Fruit fly (Drosophila melanogaster) whole organism, embryonic: ENCODE data around the gene CG9471.

Experiments used
- Atf6 ChIP-seq: fragments of 200-800 bp; sonication (Bioruptor generic); IDR thresholded peaks from 2 replicates; pipeline ENCODE4 v1.3.6; 2022; ENCODE audit warnings: missing biosample characterization, missing genetic modification characterization
- B-H1 ChIP-seq: fragments of 200-800 bp; sonication (Bioruptor generic); IDR thresholded peaks from 3 replicates; pipeline ENCODE4 v1.3.6; 2022; ENCODE audit warnings: missing biosample characterization, missing genetic modification characterization
- BtbVII ChIP-seq: fragments of 200-800 bp; sonication (Bioruptor generic); optimal IDR thresholded peaks from 3 replicates; lab custom pipeline; 2017; ENCODE audit warnings: missing biosample characterization, mild to moderate bottlenecking, missing genetic modification characterization
- CG10462 ChIP-seq: fragments of 200-800 bp; sonication (Bioruptor generic); optimal IDR thresholded peaks from 2 replicates; lab custom pipeline; 2016; ENCODE audit warnings: missing biosample characterization, missing genetic modification characterization
- CG10959 ChIP-seq: fragments of 200-800 bp; sonication (Bioruptor generic); IDR thresholded peaks from 2 replicates; pipeline ENCODE4 v1.3.6; 2022; ENCODE audit warnings: missing biosample characterization, missing genetic modification characterization
- CG12104 ChIP-seq: fragments of 200-800 bp; sonication (Bioruptor generic); optimal IDR thresholded peaks from 3 replicates; lab custom pipeline; 2016; ENCODE audit warnings: missing biosample characterization, missing genetic modification characterization
- CG12236 ChIP-seq: fragments of 200-800 bp; sonication (Bioruptor generic); optimal IDR thresholded peaks from 2 replicates; lab custom pipeline; 2016; ENCODE audit warnings: missing biosample characterization, missing genetic modification characterization
- CG1233 ChIP-seq: fragments of 200-800 bp; sonication (Bioruptor generic); optimal IDR thresholded peaks from 4 replicates; lab custom pipeline; 2018; ENCODE audit warnings: missing biosample characterization, mild to moderate bottlenecking, missing genetic modification characterization
- CG14014 ChIP-seq: fragments of 200-800 bp; sonication (Bioruptor generic); IDR thresholded peaks from 2 replicates; pipeline ENCODE4 v1.3.6; 2022; ENCODE audit warnings: missing biosample characterization, missing genetic modification characterization
- CG14667 ChIP-seq: fragments of 200-800 bp; sonication (Bioruptor generic); IDR thresholded peaks from 2 replicates; pipeline ENCODE4 v1.3.6; 2022; ENCODE audit warnings: missing biosample characterization, missing genetic modification characterization
- CG15269 ChIP-seq: fragments of 200-800 bp; sonication (Bioruptor generic); optimal IDR thresholded peaks from 2 replicates; lab custom pipeline; 2018; ENCODE audit warnings: missing biosample characterization, mild to moderate bottlenecking, missing genetic modification characterization, moderate library complexity
- CG17328 ChIP-seq: fragments of 200-800 bp; sonication (Bioruptor generic); IDR thresholded peaks from 2 replicates; pipeline ENCODE4 v1.3.6; 2022; ENCODE audit warnings: missing biosample characterization, missing genetic modification characterization
- CG18011 ChIP-seq: fragments of 200-800 bp; sonication (Bioruptor generic); optimal IDR thresholded peaks from 2 replicates; lab custom pipeline; 2017; ENCODE audit warnings: missing biosample characterization, missing genetic modification characterization, mild to moderate bottlenecking, moderate library complexity, missing genotype
- CG18262 ChIP-seq: fragments of 200-800 bp; optimal IDR thresholded peaks from 3 replicates; lab custom pipeline; 2019; ENCODE audit warnings: missing biosample characterization, mild to moderate bottlenecking, missing genetic modification characterization, moderate library complexity
- CG2889 ChIP-seq: fragments of 200-800 bp; sonication (Bioruptor generic); IDR thresholded peaks from 3 replicates; pipeline ENCODE4 v1.3.6; 2022; ENCODE audit warnings: missing biosample characterization, missing genetic modification characterization
- CG4617 ChIP-seq: fragments of 200-800 bp; sonication (Bioruptor generic); optimal IDR thresholded peaks from 3 replicates; lab custom pipeline; 2016; ENCODE audit warnings: missing biosample characterization, missing genetic modification characterization, borderline replicate concordance
- CG6175 ChIP-seq: fragments of 200-800 bp; sonication (Bioruptor generic); IDR thresholded peaks from 3 replicates; pipeline ENCODE4 v1.3.6; 2022; ENCODE audit warnings: missing biosample characterization, missing genetic modification characterization
- CG7271 ChIP-seq: fragments of 200-800 bp; sonication (Bioruptor generic); optimal IDR thresholded peaks from 2 replicates; lab custom pipeline; 2018; ENCODE audit warnings: missing biosample characterization, mild to moderate bottlenecking, missing genetic modification characterization, moderate library complexity
- CG7786 ChIP-seq: fragments of 200-800 bp; sonication (Bioruptor generic); optimal IDR thresholded peaks from 2 replicates; lab custom pipeline; 2016; ENCODE audit warnings: missing biosample characterization, missing genetic modification characterization
- Gsc ChIP-seq: fragments of 200-800 bp; sonication (Bioruptor generic); IDR thresholded peaks from 2 replicates; pipeline ENCODE4 v1.3.6; 2022; ENCODE audit warnings: missing biosample characterization, missing genetic modification characterization
- HLH4C ChIP-seq: fragments of 200-800 bp; sonication (Bioruptor generic); IDR thresholded peaks from 3 replicates; pipeline ENCODE4 v1.3.6; 2022; ENCODE audit warnings: missing biosample characterization, missing genetic modification characterization; ENCODE audit not compliant: partially characterized antibody
- Hand ChIP-seq: fragments of 200-800 bp; sonication (Bioruptor generic); optimal IDR thresholded peaks from 2 replicates; lab custom pipeline; 2017; ENCODE audit warnings: mild to moderate bottlenecking, missing biosample characterization, missing genetic modification reagents, missing genetic modification characterization
- Hey ChIP-seq: fragments of 200-800 bp; sonication (Bioruptor generic); optimal IDR thresholded peaks from 3 replicates; lab custom pipeline; 2018; ENCODE audit warnings: missing biosample characterization, mild to moderate bottlenecking, missing genetic modification characterization
- Hmx ChIP-seq: fragments of 200-800 bp; sonication (Bioruptor generic); optimal IDR thresholded peaks from 2 replicates; lab custom pipeline; 2016; ENCODE audit warnings: missing biosample characterization, missing genetic modification characterization
- Hr51 ChIP-seq, 2 experiments: fragments of 200-800 bp; sonication (Bioruptor generic); optimal IDR thresholded peaks; 2 replicates in 1 of 2; 3 replicates in 1 of 2; lab custom pipeline; 2016 to 2018; ENCODE audit warnings: missing biosample characterization in 2 of 2, missing genetic modification characterization in 2 of 2, mild to moderate bottlenecking in 1 of 2, moderate library complexity in 1 of 2
- Jarid2 ChIP-seq: fragments of 200-800 bp; sonication (Bioruptor generic); optimal IDR thresholded peaks from 3 replicates; lab custom pipeline; 2017; ENCODE audit warnings: mild to moderate bottlenecking, missing biosample characterization, missing genetic modification reagents, missing genetic modification characterization
- Meics ChIP-seq: fragments of 200-800 bp; sonication (Bioruptor generic); optimal IDR thresholded peaks from 2 replicates; lab custom pipeline; 2017; ENCODE audit warnings: missing biosample characterization, mild to moderate bottlenecking, missing genetic modification characterization
- Sox102F ChIP-seq: fragments of 200-800 bp; sonication (Bioruptor generic); optimal IDR thresholded peaks from 2 replicates; lab custom pipeline; 2018; ENCODE audit warnings: missing biosample characterization, mild to moderate bottlenecking, missing genetic modification characterization, moderate library complexity
- Stat92E ChIP-seq, 3 experiments: fragments of >200 bp in 2 of 3; fragments of 200-800 bp in 1 of 3; sonication (Bioruptor generic) in 1 of 3; optimal IDR thresholded peaks; 2 replicates each; lab custom pipeline; 2017 to 2019; ENCODE audit warnings: missing biosample characterization in 3 of 3, missing genetic modification characterization in 3 of 3, mild to moderate bottlenecking in 1 of 3, moderate library complexity in 1 of 3
- TFAM ChIP-seq: fragments of 200-800 bp; sonication (Bioruptor generic); optimal IDR thresholded peaks from 2 replicates; lab custom pipeline; 2017; ENCODE audit warnings: missing biosample characterization, missing genetic modification characterization, inconsistent platforms
- ac ChIP-seq: fragments of 200-800 bp; sonication (Bioruptor generic); optimal IDR thresholded peaks from 3 replicates; lab custom pipeline; 2017; ENCODE audit warnings: missing biosample characterization, mild to moderate bottlenecking, missing genetic modification characterization
- az2 ChIP-seq: fragments of 200-800 bp; sonication (Bioruptor generic); optimal IDR thresholded peaks from 3 replicates; lab custom pipeline; 2016; ENCODE audit warnings: missing biosample characterization, missing genetic modification characterization
- br ChIP-seq: fragments of >200 bp; optimal IDR thresholded peaks from 2 replicates; lab custom pipeline; 2017
- dimm ChIP-seq: fragments of 200-800 bp; sonication (Bioruptor generic); IDR thresholded peaks from 2 replicates; pipeline ENCODE4 v1.3.6; 2022; ENCODE audit warnings: missing biosample characterization, missing genetic modification characterization
- mirr ChIP-seq: fragments of 200-800 bp; sonication (Bioruptor generic); optimal IDR thresholded peaks from 3 replicates; lab custom pipeline; 2018; ENCODE audit warnings: missing biosample characterization, mild to moderate bottlenecking, missing genetic modification characterization
- otp ChIP-seq: fragments of 200-800 bp; sonication (Bioruptor generic); IDR thresholded peaks from 3 replicates; pipeline ENCODE4, ENCODE4 v1.3.6; 2022; ENCODE audit warnings: missing biosample characterization, missing genetic modification characterization
- pb ChIP-seq: fragments of 200-800 bp; sonication (Bioruptor generic); optimal IDR thresholded peaks from 3 replicates; lab custom pipeline; 2016; ENCODE audit warnings: missing biosample characterization, missing genetic modification characterization
- ranshi ChIP-seq: fragments of 200-800 bp; sonication (Bioruptor generic); IDR thresholded peaks from 2 replicates; pipeline ENCODE4 v1.3.6; 2022; ENCODE audit warnings: missing biosample characterization, missing genetic modification characterization
- sc ChIP-seq, 3 experiments: fragments of >200 bp in 2 of 3; fragments of 200-800 bp in 1 of 3; sonication (Bioruptor generic) in 1 of 3; optimal IDR thresholded peaks; 2 replicates in 2 of 3; 3 replicates in 1 of 3; lab custom pipeline; 2017; ENCODE audit warnings: mild to moderate bottlenecking in 1 of 3, missing biosample characterization in 1 of 3, missing genetic modification characterization in 1 of 3, missing genetic modification reagents in 1 of 3
- scrt ChIP-seq: fragments of 200-800 bp; sonication (Bioruptor generic); optimal IDR thresholded peaks from 2 replicates; lab custom pipeline; 2018; ENCODE audit warnings: missing biosample characterization, mild to moderate bottlenecking, missing genetic modification characterization, moderate library complexity
- shn ChIP-seq: fragments of 200-800 bp; sonication (Bioruptor generic); optimal IDR thresholded peaks from 3 replicates; lab custom pipeline; 2016; ENCODE audit warnings: missing biosample characterization, missing genetic modification characterization
- sim ChIP-seq: fragments of 200-800 bp; sonication (Bioruptor generic); IDR thresholded peaks from 2 replicates; pipeline ENCODE4 v1.3.6; 2022; ENCODE audit warnings: missing biosample characterization, missing genetic modification characterization
- sob ChIP-seq: fragments of 200-800 bp; sonication (Bioruptor generic); IDR thresholded peaks from 2 replicates; pipeline ENCODE4 v1.3.6; 2022; ENCODE audit warnings: missing biosample characterization, missing genetic modification characterization
- sqz ChIP-seq: fragments of 200-800 bp; sonication (Bioruptor generic); optimal IDR thresholded peaks from 3 replicates; lab custom pipeline; 2018; ENCODE audit warnings: missing biosample characterization, mild to moderate bottlenecking, missing genetic modification characterization
- tin ChIP-seq: fragments of 200-800 bp; sonication (Bioruptor generic); optimal IDR thresholded peaks from 3 replicates; lab custom pipeline; 2016; ENCODE audit warnings: missing biosample characterization, missing genetic modification characterization
- toy ChIP-seq: fragments of 200-800 bp; sonication (Bioruptor generic); IDR thresholded peaks from 2 replicates; pipeline ENCODE4 v1.3.6; 2022; ENCODE audit warnings: missing biosample characterization, missing genetic modification characterization
- trem ChIP-seq: fragments of 200-800 bp; optimal IDR thresholded peaks from 3 replicates; lab custom pipeline; 2019; ENCODE audit warnings: missing biosample characterization, mild to moderate bottlenecking, missing genetic modification characterization, moderate library complexity
- usp ChIP-seq: fragments of >200 bp; optimal IDR thresholded peaks from 2 replicates; lab custom pipeline; 2017; ENCODE audit warnings: missing biosample characterization, missing genetic modification characterization
- wdn ChIP-seq: fragments of 200-800 bp; sonication (Bioruptor generic); IDR thresholded peaks from 2 replicates; pipeline ENCODE4 v1.3.6; 2022; ENCODE audit warnings: missing biosample characterization, missing genetic modification characterization

CG9471 gene

DNA sequence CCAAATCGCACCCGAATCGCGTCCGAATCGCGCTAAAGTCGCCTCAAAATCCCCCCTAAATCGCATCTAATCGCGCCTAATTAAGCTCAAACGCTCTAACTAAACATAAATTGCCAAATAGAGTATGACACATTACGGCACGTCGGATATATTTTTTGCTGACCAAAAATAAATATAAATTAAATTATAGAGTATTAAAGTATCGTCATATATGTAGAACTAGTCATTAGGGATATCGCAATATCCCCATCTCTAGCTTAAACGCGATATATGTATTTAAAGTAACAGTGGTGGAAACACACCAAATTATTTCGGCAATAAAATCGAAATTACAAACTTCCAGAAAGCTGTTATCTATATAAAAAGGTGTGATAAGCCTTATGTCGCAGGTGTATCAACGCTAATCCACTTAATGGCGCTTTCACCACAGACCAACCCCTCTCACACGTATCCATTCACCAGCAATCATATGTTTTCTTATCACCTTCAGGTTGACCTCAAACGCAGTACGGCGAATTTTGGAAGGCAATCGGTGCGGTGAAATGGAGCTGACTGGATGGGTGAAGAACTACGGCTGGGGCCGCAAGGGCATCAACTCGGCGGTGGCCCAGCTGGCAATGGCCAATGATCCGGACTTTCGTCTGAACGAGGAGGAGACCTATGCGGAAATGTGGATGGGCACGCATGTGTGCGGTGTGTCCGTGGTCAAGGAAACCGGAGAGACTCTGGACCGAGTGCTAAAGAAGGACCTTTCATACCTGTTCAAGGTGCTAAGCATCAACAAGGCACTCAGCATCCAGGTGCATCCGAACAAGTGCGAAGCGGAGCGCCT, 11.8 kb downstream of the CG9471 start, which contains the start of gene Mpi (continued):
- no peak for TF ChIP-seq CG18011 (GFP tag; lab: Kevin White, UChicago)
- no peak for TF ChIP-seq CG12236 (GFP tag; lab: Kevin White, UChicago)
- TF ChIP-seq Hand (GFP tag; lab: Kevin White, UChicago): peak; percentile 21
- no peak for TF ChIP-seq pb (GFP tag; lab: Kevin White, UChicago)
- TF ChIP-seq ranshi (GFP tag; lab: Robert Waterston, UW): no peak
- no peak for TF ChIP-seq sob (GFP tag; lab: Robert Waterston, UW)
- no peak for TF ChIP-seq CG15269 (tag; lab: Kevin White, UChicago)
- TF ChIP-seq Jarid2 (GFP tag; lab: Kevin White, UChicago): no peak
- no peak for TF ChIP-seq CG6175 (GFP tag; lab: Robert Waterston, UW)
- TF ChIP-seq CG14014 (GFP tag; lab: Robert Waterston, UW): 0 out of 2 replicates have a peak, but pooled peaks have one; percentile 22
- no peak for TF ChIP-seq CG7271 (tag; lab: Kevin White, UChicago)
- no peak for TF ChIP-seq tin (GFP tag; lab: Kevin White, UChicago)
- TF ChIP-seq az2 (GFP tag; lab: Kevin White, UChicago): peak; percentile 37
- TF ChIP-seq TFAM (GFP tag; lab: Kevin White, UChicago): no peak
- no peak for TF ChIP-seq sim (GFP tag; lab: Robert Waterston, UW)
- no peak for TF ChIP-seq Meics (GFP tag; lab: Kevin White, UChicago)
- no peak for TF ChIP-seq CG10462 (GFP tag; lab: Kevin White, UChicago)
- no peak for TF ChIP-seq Hmx (GFP tag; lab: Kevin White, UChicago)
- TF ChIP-seq mirr (GFP tag; lab: Kevin White, UChicago): no peak
- no peak; the same call in 2 of the 3 replicates for TF ChIP-seq B-H1 (GFP tag; lab: Robert Waterston, UW)
- peak; percentile 63 for TF ChIP-seq CG4617 (GFP tag; lab: Kevin White, UChicago)
- TF ChIP-seq shn: no peak
- no peak for TF ChIP-seq CG10959 (GFP tag; lab: Robert Waterston, UW)
- 0 out of 2 replicates have a peak, but pooled peaks have one; percentile 12 for TF ChIP-seq CG17328 (GFP tag; lab: Robert Waterston, UW)
- TF ChIP-seq BtbVII: no peak
- no peak for TF ChIP-seq otp (GFP tag; lab: Robert Waterston, UW)
- no peak for TF ChIP-seq CG18262
- TF ChIP-seq CG14667 (GFP tag; lab: Robert Waterston, UW): no peak
- TF ChIP-seq sqz (GFP tag; lab: Kevin White, UChicago): no peak
- no peak for TF ChIP-seq Hr51 (GFP tag; optimal IDR thresholded peaks at IDR 0.05; lab: Kevin White, UChicago)
- peak; percentile 18 for TF ChIP-seq CG1233 (GFP tag; lab: Kevin White, UChicago)
- TF ChIP-seq sc (optimal IDR thresholded peaks at IDR 0.05; lab: Kevin White, UChicago): no peak
- no peak for TF ChIP-seq sc (GFP tag; optimal IDR thresholded peaks at IDR 0.05; lab: Kevin White, UChicago)
- no peak for TF ChIP-seq Hey (tag; lab: Kevin White, UChicago)
- TF ChIP-seq ac (GFP tag; lab: Kevin White, UChicago): no peak
- TF ChIP-seq Stat92E (GFP tag; optimal IDR thresholded peaks at IDR 0.05; lab: Kevin White, UChicago): peak in 1 of 3 experiments; percentile 49
- TF ChIP-seq Gsc (GFP tag; lab: Robert Waterston, UW): no peak
- TF ChIP-seq Atf6 (GFP tag; lab: Robert Waterston, UW): peak; percentile 29
- no peak for TF ChIP-seq scrt (GFP tag; lab: Kevin White, UChicago)
- no peak for TF ChIP-seq wdn (GFP tag; lab: Robert Waterston, UW)
- TF ChIP-seq CG2889 (GFP tag; lab: Robert Waterston, UW): no peak
- no peak for TF ChIP-seq CG12104 (GFP tag; lab: Kevin White, UChicago)
- TF ChIP-seq usp (GFP tag; lab: Kevin White, UChicago): no peak
- TF ChIP-seq Sox102F (GFP tag; lab: Kevin White, UChicago): no peak
- TF ChIP-seq CG7786 (GFP tag; lab: Kevin White, UChicago): no peak
- no peak for TF ChIP-seq toy (GFP tag; lab: Robert Waterston, UW)
- TF ChIP-seq HLH4C (GFP tag; lab: Robert Waterston, UW): no peak; the same call in 1 of the 3 replicates
- peak; percentile 58 for TF ChIP-seq trem
- no peak for TF ChIP-seq dimm (GFP tag; lab: Robert Waterston, UW)
- TF ChIP-seq br (lab: Kevin White, UChicago): no peak
